Fruit fly (Drosophila melanogaster): Measurements from ENCODE around the gene Rhp.

- TF ChIP-seq usp (GFP tag; optimal IDR thresholded peaks at IDR 0.05) (no peak), psq (optimal IDR thresholded peaks at IDR 0.05) (no peak), pan (optimal IDR thresholded peaks at IDR 0.05) (no peak), CG8478 (optimal IDR thresholded peaks at IDR 0.05) (no peak)
Observed at dm6 chrX:15813224-15813623, 24.5 kb downstream of the Rhp start.

All from whole organism.